Fruit fly (Drosophila melanogaster): ENCODE measurements around the gene CG15317.

The CG15317 gene

DNA sequence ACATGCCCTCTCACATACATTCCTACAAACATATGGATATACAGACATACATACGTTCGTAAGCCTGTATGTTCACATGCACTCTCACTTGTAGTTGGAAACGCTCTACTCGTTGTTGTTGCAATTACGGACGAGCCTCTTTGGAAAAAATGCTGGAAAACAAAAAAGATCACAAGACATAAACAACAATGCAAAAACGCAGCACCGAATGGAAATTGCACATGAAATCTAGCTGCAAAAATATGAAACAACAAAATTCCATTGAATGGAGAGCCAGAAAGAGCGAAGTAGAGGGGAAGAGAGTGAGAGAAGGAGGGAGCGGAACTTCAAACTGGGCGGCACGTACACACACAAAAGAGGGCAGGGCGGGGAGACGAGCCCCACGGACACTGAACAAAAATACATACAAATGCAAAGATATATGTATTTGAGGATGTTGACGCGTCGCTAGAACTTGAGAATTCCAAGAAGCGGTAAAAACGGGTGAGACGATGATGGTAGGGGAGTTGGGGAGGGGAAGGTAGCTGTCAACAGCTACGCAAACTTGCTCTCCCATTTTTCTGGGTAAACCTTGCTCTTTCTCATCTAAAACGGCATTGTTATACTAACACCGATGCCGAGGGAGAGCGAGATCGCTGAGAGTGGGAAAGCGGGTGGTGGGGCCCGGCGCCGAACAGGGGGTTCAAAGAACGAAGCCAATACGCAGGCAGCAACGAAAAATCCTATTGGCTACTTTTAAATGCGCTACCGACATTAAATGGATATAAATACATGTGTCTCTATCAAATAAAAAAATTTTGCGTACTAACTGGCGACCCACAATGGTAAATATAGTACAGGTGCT lies 28.0 kb upstream of the CG15317 start (continued):
- no peak for TF ChIP-seq az2 (GFP tag; optimal IDR thresholded peaks at IDR 0.05)
- peak; percentile 48; the same call in 1 of the 2 replicates for TF ChIP-seq Bgb (GFP tag; IDR thresholded peaks at IDR 0.05; ENCODE audit: partially characterized antibody)
- no peak for TF ChIP-seq wor (GFP tag; IDR thresholded peaks at IDR 0.05)
- TF ChIP-seq sr (GFP tag; IDR thresholded peaks at IDR 0.05) = no peak
- TF ChIP-seq Fer3 (tag; optimal IDR thresholded peaks at IDR 0.05) = no peak
- no peak for TF ChIP-seq CG1792 (GFP tag; optimal IDR thresholded peaks at IDR 0.05)
- TF ChIP-seq ttk (GFP tag; IDR thresholded peaks at IDR 0.05) = peak; percentile 50; the same call in 1 of the 2 replicates
- TF ChIP-seq gem (tag; optimal IDR thresholded peaks at IDR 0.05) = peak; percentile 51
- TF ChIP-seq CG30020 (tag; optimal IDR thresholded peaks at IDR 0.05) = no peak
- peak; percentile 39 for TF ChIP-seq HHEX (GFP tag; optimal IDR thresholded peaks at IDR 0.05)
- TF ChIP-seq Blimp-1 (GFP tag; optimal IDR thresholded peaks at IDR 0.05) = peak; percentile 4
- no peak for TF ChIP-seq knrl (GFP tag; IDR thresholded peaks at IDR 0.05; ENCODE audit: partially characterized antibody)
- no peak for TF ChIP-seq Hey (tag; optimal IDR thresholded peaks at IDR 0.05)
- TF ChIP-seq CG9817 (tag; optimal IDR thresholded peaks at IDR 0.05) = peak; percentile 44
- TF ChIP-seq CG17568 (GFP tag; optimal IDR thresholded peaks at IDR 0.05) = no peak
- TF ChIP-seq E2f1 (GFP tag; IDR thresholded peaks at IDR 0.05) = 0 out of 2 replicates have a peak, but pooled peaks have one; percentile 30
- no peak for TF ChIP-seq CG2712 (tag; optimal IDR thresholded peaks at IDR 0.05)
- TF ChIP-seq slp2 (GFP tag; optimal IDR thresholded peaks at IDR 0.05) = no peak
- TF ChIP-seq CHES-1-like (GFP tag; optimal IDR thresholded peaks at IDR 0.05) = no peak
- TF ChIP-seq kay (GFP tag; optimal IDR thresholded peaks at IDR 0.05) = no peak
- TF ChIP-seq CG13123 (GFP tag; optimal IDR thresholded peaks at IDR 0.05) = no peak
- no peak for TF ChIP-seq tx (GFP tag; optimal IDR thresholded peaks at IDR 0.05)
- TF ChIP-seq mirr (GFP tag; optimal IDR thresholded peaks at IDR 0.05) = peak; percentile 85
- TF ChIP-seq Max (GFP tag; optimal IDR thresholded peaks at IDR 0.05) = no peak
- no peak for TF ChIP-seq grn (GFP tag; optimal IDR thresholded peaks at IDR 0.05)
- TF ChIP-seq yki (optimal IDR thresholded peaks at IDR 0.05) = no peak
- TF ChIP-seq Dip3 (GFP tag; optimal IDR thresholded peaks at IDR 0.05) = no peak
- TF ChIP-seq Opbp (GFP tag; IDR thresholded peaks at IDR 0.05; ENCODE audit: partially characterized antibody) = peak; percentile 12; the same call in 1 of the 3 replicates
- no peak; the same call in 1 of the 2 replicates for TF ChIP-seq MBD-R2 (GFP tag; IDR thresholded peaks at IDR 0.05)
- TF ChIP-seq Aef1 (GFP tag; IDR thresholded peaks at IDR 0.05) = no peak; the same call in 2 of the 3 replicates
- no peak for TF ChIP-seq Chrac-16 (GFP tag; optimal IDR thresholded peaks at IDR 0.05)
- TF ChIP-seq CG30403 (GFP tag; optimal IDR thresholded peaks at IDR 0.05) = no peak
- TF ChIP-seq H15 (GFP tag; IDR thresholded peaks at IDR 0.05) = no peak
- TF ChIP-seq NC2α (GFP tag; optimal IDR thresholded peaks at IDR 0.05) = no peak
- TF ChIP-seq CG30431 (GFP tag; optimal IDR thresholded peaks at IDR 0.05) = peak; percentile 14
- peak; percentile 1 for TF ChIP-seq HLHmδ (GFP tag; optimal IDR thresholded peaks at IDR 0.05)
- TF ChIP-seq CG4360 (GFP tag; IDR thresholded peaks at IDR 0.05) = no peak
- TF ChIP-seq Gug (GFP tag; IDR thresholded peaks at IDR 0.05) = no peak; the same call in 2 of the 4 replicates
- TF ChIP-seq CoRest (tag; optimal IDR thresholded peaks at IDR 0.05) = no peak
- TF ChIP-seq CG9609 (GFP tag; optimal IDR thresholded peaks at IDR 0.05) = peak; percentile 24
- TF ChIP-seq sd (tag; optimal IDR thresholded peaks at IDR 0.05) = peak; percentile 91
- TF ChIP-seq MTF-1 (GFP tag; optimal IDR thresholded peaks at IDR 0.05; ENCODE audit: borderline replicate concordance) = peak; percentile 17
- no peak for TF ChIP-seq Dfd (GFP tag; optimal IDR thresholded peaks at IDR 0.05)
- peak; percentile 61 for TF ChIP-seq Abd-B (GFP tag; optimal IDR thresholded peaks at IDR 0.05)
- peak; percentile 95 for TF ChIP-seq Adf1 (GFP tag; IDR thresholded peaks at IDR 0.05)
- TF ChIP-seq chn (GFP tag; optimal IDR thresholded peaks at IDR 0.05) = no peak
- peak; percentile 91 for TF ChIP-seq abd-A (tag; optimal IDR thresholded peaks at IDR 0.05)
- TF ChIP-seq CG11696 (GFP tag; IDR thresholded peaks at IDR 0.05) = no peak
- no peak for TF ChIP-seq crp (GFP tag; optimal IDR thresholded peaks at IDR 0.05)

All from whole organism, embryonic.